Fruit fly (Drosophila melanogaster) whole organism, pupa: ENCODE results near the gene bcd.

ENCODE experiments used
- CG10348 ChIP-seq: fragments of 200-800 bp; sonication (Bioruptor generic); IDR thresholded peaks from 2 replicates; pipeline ENCODE4 v1.3.6; 2022; ENCODE audit warnings: missing biosample characterization, missing genetic modification characterization
- CG12605 ChIP-seq: fragments of 200-800 bp; sonication (Bioruptor generic); IDR thresholded peaks from 2 replicates; pipeline ENCODE4 v1.3.6; 2022; ENCODE audit warnings: missing biosample characterization, missing genetic modification characterization
- CG13204 ChIP-seq: fragments of 200-800 bp; sonication (Bioruptor generic); optimal IDR thresholded peaks from 2 replicates; lab custom pipeline; 2018; ENCODE audit warnings: missing biosample characterization, mild to moderate bottlenecking, missing genetic modification characterization, moderate library complexity
- CG14655 ChIP-seq: fragments of 200-800 bp; sonication (Bioruptor generic); optimal IDR thresholded peaks from 3 replicates; lab custom pipeline; 2017; ENCODE audit warnings: mild to moderate bottlenecking, missing biosample characterization, missing genetic modification reagents, missing genetic modification characterization
- CG15710 ChIP-seq: fragments of 200-800 bp; sonication (Bioruptor generic); optimal IDR thresholded peaks from 2 replicates; lab custom pipeline; 2018; ENCODE audit warnings: missing biosample characterization, mild to moderate bottlenecking, missing genetic modification characterization, moderate library complexity
- CG17806 ChIP-seq: fragments of 200-800 bp; sonication (Bioruptor generic); optimal IDR thresholded peaks from 2 replicates; lab custom pipeline; 2018; ENCODE audit warnings: missing biosample characterization, mild to moderate bottlenecking, missing genetic modification characterization, moderate library complexity
- CG32121 ChIP-seq: fragments of 200-800 bp; sonication (Bioruptor generic); IDR thresholded peaks from 2 replicates; pipeline ENCODE4 v1.3.6; 2022; ENCODE audit warnings: missing biosample characterization, missing genetic modification characterization
- CG34367 ChIP-seq: fragments of 200-800 bp; sonication (Bioruptor generic); optimal IDR thresholded peaks from 2 replicates; lab custom pipeline; 2018; ENCODE audit warnings: missing biosample characterization, mild to moderate bottlenecking, missing genetic modification characterization
- CG4496 ChIP-seq: fragments of 200-800 bp; sonication (Bioruptor generic); IDR thresholded peaks from 3 replicates; pipeline ENCODE4 v1.3.6; 2022; ENCODE audit warnings: missing biosample characterization, missing genetic modification characterization
- CG8159 ChIP-seq: fragments of 200-800 bp; sonication (Bioruptor generic); optimal IDR thresholded peaks from 3 replicates; lab custom pipeline; 2018; ENCODE audit warnings: missing biosample characterization, mild to moderate bottlenecking, missing genetic modification characterization, moderate library complexity
- CG8301 ChIP-seq: fragments of 200-800 bp; sonication (Bioruptor generic); optimal IDR thresholded peaks from 2 replicates; lab custom pipeline; 2018; ENCODE audit warnings: missing biosample characterization, mild to moderate bottlenecking, missing genetic modification characterization
- CG9948 ChIP-seq: fragments of 200-800 bp; sonication (Bioruptor generic); optimal IDR thresholded peaks from 2 replicates; lab custom pipeline; 2018; ENCODE audit warnings: missing biosample characterization, mild to moderate bottlenecking, missing genetic modification characterization, moderate library complexity
- D1 ChIP-seq: fragments of 200-800 bp; sonication (Bioruptor generic); optimal IDR thresholded peaks from 2 replicates; lab custom pipeline; 2018; ENCODE audit warnings: missing biosample characterization, mild to moderate bottlenecking, missing genetic modification characterization, moderate library complexity
- EcR ChIP-seq: fragments of 200-800 bp; sonication (Bioruptor generic); optimal IDR thresholded peaks from 3 replicates; lab custom pipeline; 2019; ENCODE audit warnings: missing biosample characterization, missing genetic modification characterization, mild to moderate bottlenecking, moderate library complexity, missing genetic modification reagents
- Ets98B ChIP-seq: fragments of 200-800 bp; sonication (Bioruptor generic); IDR thresholded peaks from 2 replicates; pipeline ENCODE4 v1.3.6; 2022; ENCODE audit warnings: missing biosample characterization, missing genetic modification characterization
- Pif1A ChIP-seq: fragments of 200-800 bp; sonication (Bioruptor generic); optimal IDR thresholded peaks from 3 replicates; lab custom pipeline; 2016; ENCODE audit warnings: missing biosample characterization, missing genetic modification characterization
- Pif1B ChIP-seq: fragments of 200-800 bp; sonication (Bioruptor generic); optimal IDR thresholded peaks from 3 replicates; lab custom pipeline; 2016; ENCODE audit warnings: missing biosample characterization, missing genetic modification characterization
- Snoo ChIP-seq: fragments of 200-800 bp; sonication (Bioruptor generic); optimal IDR thresholded peaks from 3 replicates; lab custom pipeline; 2017; ENCODE audit warnings: missing biosample characterization, mild to moderate bottlenecking, missing genetic modification characterization, inconsistent platforms
- fd96Ca ChIP-seq: fragments of 200-800 bp; sonication (Bioruptor generic); IDR thresholded peaks from 3 replicates; pipeline ENCODE4 v1.3.6; 2022; ENCODE audit warnings: missing biosample characterization, missing genetic modification characterization
- gl ChIP-seq: fragments of 200-800 bp; sonication (Bioruptor generic); optimal IDR thresholded peaks from 2 replicates; lab custom pipeline; 2018; ENCODE audit warnings: missing biosample characterization, mild to moderate bottlenecking, missing genetic modification characterization
- rn ChIP-seq: fragments of 200-800 bp; sonication (Bioruptor generic); IDR thresholded peaks from 2 replicates; pipeline ENCODE4 v1.3.6; 2022; ENCODE audit warnings: missing biosample characterization, missing genetic modification characterization

Gene bcd

dm6 chr3R:6754104-6754951 lies 4.9 kb downstream of the bcd start, which contains the start of gene zen:
Gene zen, minus strand, starts transcription at chr3R:6754194.
- no peak for TF ChIP-seq CG34367 (tag; lab: Kevin White, UChicago)
- TF ChIP-seq Ets98B (GFP tag; lab: Robert Waterston, UW), result no peak
- no peak for TF ChIP-seq Pif1A (GFP tag; lab: Kevin White, UChicago)
- TF ChIP-seq fd96Ca (GFP tag; lab: Robert Waterston, UW), result no peak
- no peak for TF ChIP-seq CG4496
- TF ChIP-seq D1 (tag; lab: Kevin White, UChicago), result no peak
- TF ChIP-seq CG15710 (tag; lab: Kevin White, UChicago), result no peak
- TF ChIP-seq EcR, result no peak
- TF ChIP-seq CG17806, result no peak

dm6 chr3R:6751467-6752155 lies 7.7 kb downstream of the bcd start:
- TF ChIP-seq Snoo (tag; lab: Kevin White, UChicago) (no peak), CG15710 (tag; lab: Kevin White, UChicago) (no peak), CG34367 (tag; lab: Kevin White, UChicago) (no peak), CG8159 (no peak), fd96Ca (GFP tag; lab: Robert Waterston, UW) (no peak), rn (GFP tag; lab: Robert Waterston, UW) (no peak), Pif1B (GFP tag; lab: Kevin White, UChicago) (no peak), CG4496 (no peak), CG13204 (GFP tag; lab: Kevin White, UChicago) (no peak), CG17806 (no peak), gl (tag; lab: Kevin White, UChicago) (no peak), CG32121 (GFP tag; lab: Robert Waterston, UW) (no peak), Ets98B (GFP tag; lab: Robert Waterston, UW) (no peak)

- TF ChIP-seq CG4496 (no peak), CG9948 (tag; lab: Kevin White, UChicago) (no peak), CG8301 (tag; lab: Kevin White, UChicago) (no peak), CG12605 (no peak)
- TF ChIP-seq, all 21 proteins: peak for 0
These were observed 11.4 kb downstream of the bcd start, which contains the start of gene CG34297 for dm6 chr3R:6747907-6748306. Gene CG34297, minus strand, starts transcription at chr3R:6748007.

- no peak for TF ChIP-seq Pif1B (GFP tag; lab: Kevin White, UChicago)
- no peak for TF ChIP-seq Pif1A (GFP tag; lab: Kevin White, UChicago)
- TF ChIP-seq CG34367 (tag; lab: Kevin White, UChicago), result no peak
- TF ChIP-seq CG15710 (tag; lab: Kevin White, UChicago), result no peak
- no peak for TF ChIP-seq CG32121 (GFP tag; lab: Robert Waterston, UW)
- no peak for TF ChIP-seq CG14655
- no peak for TF ChIP-seq CG8301 (tag; lab: Kevin White, UChicago)
These were observed 13.1 kb downstream of the bcd start for dm6 chr3R:6746212-6746611.

dm6 chr3R:6744036-6744435 lies 15.2 kb downstream of the bcd start, which contains the start of gene zen2:
Gene zen2, minus strand, starts transcription at chr3R:6744136.
- TF ChIP-seq CG15710 (tag; lab: Kevin White, UChicago) (no peak), Pif1A (GFP tag; lab: Kevin White, UChicago) (no peak), CG12605 (no peak), CG4496 (no peak), CG8301 (tag; lab: Kevin White, UChicago) (no peak), CG17806 (no peak), CG10348 (GFP tag; lab: Robert Waterston, UW) (no peak), Pif1B (GFP tag; lab: Kevin White, UChicago) (no peak)

dm6 chr3R:6741983-6742382 lies 17.3 kb downstream of the bcd start, which contains the start of gene pb:
Gene pb, minus strand, starts transcription at chr3R:6742063.
- TF ChIP-seq CG32121 (GFP tag; lab: Robert Waterston, UW), result peak; percentile 58
- TF ChIP-seq Pif1B (GFP tag; lab: Kevin White, UChicago), result no peak
- TF ChIP-seq CG8159, result no peak
- TF ChIP-seq rn (GFP tag; lab: Robert Waterston, UW), result no peak
- no peak for TF ChIP-seq CG8301 (tag; lab: Kevin White, UChicago)
- no peak for TF ChIP-seq EcR
- no peak for TF ChIP-seq gl (tag; lab: Kevin White, UChicago)
- no peak for TF ChIP-seq D1 (tag; lab: Kevin White, UChicago)
- no peak for TF ChIP-seq CG14655
- TF ChIP-seq fd96Ca (GFP tag; lab: Robert Waterston, UW), result peak; percentile 51; the same call in 2 of the 3 replicates
- TF ChIP-seq CG10348 (GFP tag; lab: Robert Waterston, UW), result no peak
- no peak for TF ChIP-seq Pif1A (GFP tag; lab: Kevin White, UChicago)
- TF ChIP-seq Snoo (tag; lab: Kevin White, UChicago), result no peak
- TF ChIP-seq CG12605, result no peak
- TF ChIP-seq CG17806, result no peak
